Worm (Caenorhabditis elegans) whole organism, L2 larva: Measurements from ENCODE around the gene pfd-1.

Experiments
- C34F6.9 ChIP-seq: fragments of 150-350 bp; optimal IDR thresholded peaks from 2 replicates; lab custom pipeline; 2014; ENCODE audit warnings: missing biosample characterization, missing genetic modification characterization
- R02D3.7 ChIP-seq: fragments of 150-350 bp; optimal IDR thresholded peaks from 2 replicates; lab custom pipeline; 2014; ENCODE audit warnings: missing biosample characterization, missing genetic modification characterization
- Y55F3AM.14 ChIP-seq: fragments of 200-800 bp; sonication (Bioruptor generic); optimal IDR thresholded peaks from 2 replicates; lab custom pipeline; 2018; ENCODE audit warnings: mild to moderate bottlenecking, missing genetic modification characterization, missing compliant biosample characterization
- alr-1 ChIP-seq: fragments of 150-350 bp; optimal IDR thresholded peaks from 2 replicates; lab custom pipeline; 2014; ENCODE audit warnings: missing biosample characterization, missing genetic modification characterization
- aly-2 ChIP-seq: fragments of 150-350 bp; optimal IDR thresholded peaks from 2 replicates; lab custom pipeline; 2014; ENCODE audit warnings: missing biosample characterization, missing genetic modification characterization
- ceh-16 ChIP-seq: fragments of 150-350 bp; optimal IDR thresholded peaks from 2 replicates; lab custom pipeline; 2014; ENCODE audit warnings: missing biosample characterization, missing genetic modification characterization
- ceh-82 ChIP-seq: fragments of 150-350 bp; optimal IDR thresholded peaks from 2 replicates; lab custom pipeline; 2014; ENCODE audit warnings: missing biosample characterization, missing genetic modification characterization
- dmd-4 ChIP-seq: sonication (generic microtip); optimal IDR thresholded peaks from 2 replicates; lab custom pipeline; 2017; ENCODE audit warnings: missing biosample characterization, missing genetic modification characterization
- egl-27 ChIP-seq: sonication (generic microtip); optimal IDR thresholded peaks from 3 replicates; lab custom pipeline; 2017; ENCODE audit warnings: missing biosample characterization, missing genetic modification reagents, missing genetic modification characterization
- elt-1 ChIP-seq: fragments of 150-350 bp; optimal IDR thresholded peaks from 2 replicates; lab custom pipeline; 2014; ENCODE audit warnings: missing biosample characterization, missing genetic modification characterization
- elt-3 ChIP-seq: sonication (generic microtip); optimal IDR thresholded peaks from 2 replicates; lab custom pipeline; 2017; ENCODE audit warnings: missing biosample characterization, missing genetic modification characterization
- gmeb-1 ChIP-seq: fragments of 150-350 bp; optimal IDR thresholded peaks from 2 replicates; lab custom pipeline; 2014; ENCODE audit warnings: missing biosample characterization, missing genetic modification characterization
- lin-11 ChIP-seq: fragments of 150-350 bp; sonication (generic microtip); optimal IDR thresholded peaks from 2 replicates; lab custom pipeline; 2014; ENCODE audit warnings: missing biosample characterization, missing genetic modification characterization, inconsistent platforms, mixed read lengths
- lin-13 ChIP-seq: fragments of 150-350 bp; optimal IDR thresholded peaks from 2 replicates; lab custom pipeline; 2014; ENCODE audit warnings: missing biosample characterization, missing genetic modification reagents, missing genetic modification characterization
- lin-39 ChIP-seq: fragments of 150-350 bp; optimal IDR thresholded peaks from 2 replicates; lab custom pipeline; 2014; ENCODE audit warnings: missing biosample characterization, missing genetic modification reagents, missing genetic modification characterization
- lsy-2 ChIP-seq, 2 experiments: fragments of 150-350 bp in 1 of 2; sonication (generic microtip) in 1 of 2; optimal IDR thresholded peaks; 2 replicates each; lab custom pipeline; 2014 to 2017; ENCODE audit warnings: missing biosample characterization in 2 of 2, missing genetic modification characterization in 2 of 2
- mbf-1 ChIP-seq: sonication (generic microtip); optimal IDR thresholded peaks from 2 replicates; lab custom pipeline; 2017; ENCODE audit warnings: missing biosample characterization, missing genetic modification characterization
- mdl-1 ChIP-seq, 2 experiments: fragments of 150-350 bp in 1 of 2; sonication (generic microtip) in 1 of 2; optimal IDR thresholded peaks; 2 replicates each; lab custom pipeline; 2017; ENCODE audit warnings: missing biosample characterization in 2 of 2, missing genetic modification characterization in 2 of 2
- nhr-10 ChIP-seq: sonication (generic microtip); optimal IDR thresholded peaks from 2 replicates; lab custom pipeline; 2017; ENCODE audit warnings: missing biosample characterization, missing genetic modification characterization
- nhr-11 ChIP-seq: fragments of 150-350 bp; optimal IDR thresholded peaks from 2 replicates; lab custom pipeline; 2014; ENCODE audit warnings: missing biosample characterization, missing genetic modification characterization
- nhr-12 ChIP-seq: fragments of 150-350 bp; optimal IDR thresholded peaks from 2 replicates; lab custom pipeline; 2014; ENCODE audit warnings: missing biosample characterization, missing genetic modification characterization
- nhr-129 ChIP-seq: fragments of 150-350 bp; optimal IDR thresholded peaks from 2 replicates; lab custom pipeline; 2014; ENCODE audit warnings: missing biosample characterization, missing genetic modification characterization
- nhr-23 ChIP-seq: fragments of 150-350 bp; optimal IDR thresholded peaks from 2 replicates; lab custom pipeline; 2014; ENCODE audit warnings: missing biosample characterization, missing genetic modification reagents, missing genetic modification characterization
- nhr-237 ChIP-seq: fragments of 150-350 bp; optimal IDR thresholded peaks from 2 replicates; lab custom pipeline; 2014; ENCODE audit warnings: missing biosample characterization, missing genetic modification characterization
- nhr-6 ChIP-seq: fragments of 150-350 bp; optimal IDR thresholded peaks from 2 replicates; lab custom pipeline; 2014; ENCODE audit warnings: missing biosample characterization, missing genetic modification characterization
- nhr-77 ChIP-seq: fragments of 150-350 bp; optimal IDR thresholded peaks from 2 replicates; lab custom pipeline; 2014; ENCODE audit warnings: missing biosample characterization, missing genetic modification characterization
- peb-1 ChIP-seq: fragments of 150-350 bp; optimal IDR thresholded peaks from 2 replicates; lab custom pipeline; 2014; ENCODE audit warnings: missing biosample characterization, missing genetic modification characterization
- sem-4 ChIP-seq: fragments of 150-350 bp; optimal IDR thresholded peaks from 2 replicates; lab custom pipeline; 2014; ENCODE audit warnings: missing biosample characterization, missing genetic modification reagents, missing genetic modification characterization
- skn-1 ChIP-seq: sonication (generic microtip); optimal IDR thresholded peaks from 2 replicates; lab custom pipeline; 2017; ENCODE audit warnings: missing biosample characterization, missing genetic modification characterization
- sma-3 ChIP-seq: sonication (generic microtip); optimal IDR thresholded peaks from 2 replicates; lab custom pipeline; 2016; ENCODE audit warnings: missing genetic modification reagents, missing genetic modification characterization, missing compliant biosample characterization
- sma-9 ChIP-seq, 2 experiments: fragments of 150-350 bp in 1 of 2; sonication (generic microtip) in 1 of 2; optimal IDR thresholded peaks; 2 replicates each; lab custom pipeline; 2014 to 2016; ENCODE audit warnings: missing genetic modification characterization in 2 of 2, mild to moderate bottlenecking in 1 of 2, missing biosample characterization in 1 of 2, missing compliant biosample characterization in 1 of 2, missing genetic modification reagents in 1 of 2, moderate library complexity in 1 of 2
- snpc-4 ChIP-seq: fragments of 150-350 bp; optimal IDR thresholded peaks from 2 replicates; lab custom pipeline; 2014; ENCODE audit warnings: missing biosample characterization, missing genetic modification characterization
- unc-39 ChIP-seq: fragments of 150-350 bp; optimal IDR thresholded peaks from 2 replicates; lab custom pipeline; 2014; ENCODE audit warnings: missing biosample characterization, missing genetic modification characterization
- unc-55 ChIP-seq: fragments of 150-350 bp; sonication (generic microtip); optimal IDR thresholded peaks from 3 replicates; lab custom pipeline; 2014; ENCODE audit warnings: missing biosample characterization, missing genetic modification reagents, missing genetic modification characterization

pfd-1 gene

DNA sequence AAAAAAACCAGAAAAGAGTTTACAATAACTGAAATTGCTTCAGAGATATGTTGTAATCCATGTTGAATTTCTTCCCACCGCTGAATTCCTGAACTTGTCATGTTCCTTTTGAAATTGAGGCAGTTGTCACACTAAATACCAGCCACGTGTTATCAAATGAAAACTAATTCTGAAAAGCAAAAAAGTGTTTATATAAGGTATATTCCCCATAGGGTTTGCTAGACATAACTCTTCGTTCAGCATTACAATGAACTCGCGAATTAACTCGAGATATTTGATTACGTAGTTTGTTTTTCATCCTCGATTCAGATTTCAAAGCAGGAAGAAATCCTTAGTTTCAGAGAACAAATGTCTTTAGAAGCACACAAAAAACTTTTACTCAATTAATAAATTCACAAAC is 49.6 kb upstream of the pfd-1 start, which contains the start of gene str-3:
TSS of gene str-3 (minus strand) at position 101 of the 400 bp plus-strand sequence.
- TF ChIP-seq dmd-4 (tag; lab: Kevin White, UChicago), result no peak
- no peak for TF ChIP-seq lin-39 (tag; lab: Kevin White, UChicago)
- no peak for TF ChIP-seq egl-27 (tag; lab: Kevin White, UChicago)
- no peak for TF ChIP-seq nhr-77 (tag; lab: Kevin White, UChicago)
- no peak for TF ChIP-seq ceh-16 (tag; lab: Kevin White, UChicago)
- TF ChIP-seq elt-1 (tag; lab: Kevin White, UChicago), result no peak
- TF ChIP-seq alr-1 (tag; lab: Kevin White, UChicago), result no peak
- no peak for TF ChIP-seq lin-13
- TF ChIP-seq sem-4, result no peak
- TF ChIP-seq peb-1 (tag; lab: Kevin White, UChicago), result no peak
- no peak for TF ChIP-seq nhr-23
- no peak for TF ChIP-seq mbf-1 (tag; lab: Kevin White, UChicago)
- TF ChIP-seq Y55F3AM.14, result no peak
- TF ChIP-seq aly-2 (tag; lab: Kevin White, UChicago), result no peak
- no peak for TF ChIP-seq sma-3 (GFP tag; lab: Kevin White, UChicago)
- TF ChIP-seq unc-39, result no peak

DNA sequence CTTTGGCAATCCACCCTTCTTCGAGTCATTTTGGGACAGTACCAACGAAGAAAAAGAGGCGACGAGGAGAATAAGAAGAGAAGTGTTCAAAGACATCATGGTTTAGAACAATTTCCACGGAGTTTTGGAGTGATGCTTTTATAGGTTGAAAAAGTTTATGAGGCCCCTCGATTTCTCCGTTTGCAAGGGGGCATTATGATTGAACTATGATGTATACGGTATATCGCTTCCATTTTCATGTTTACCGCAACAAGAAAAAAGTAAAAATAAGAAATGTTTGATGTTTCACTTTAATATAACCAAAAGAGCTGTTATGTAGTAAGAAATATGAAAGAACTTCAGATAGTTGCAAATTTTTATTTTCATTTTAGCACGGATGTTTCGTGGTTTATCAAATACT is 48.5 kb upstream of the pfd-1 start, which contains the start of gene srlf-18:
TSS of gene srlf-18 (minus strand) at position 101 of the 400 bp plus-strand sequence.
- TF ChIP-seq unc-55 (GFP tag; lab: Kevin White, UChicago), result no peak
- no peak for TF ChIP-seq Y55F3AM.14
- TF ChIP-seq C34F6.9 (tag; lab: Kevin White, UChicago), result no peak
- TF ChIP-seq lin-39 (tag; lab: Kevin White, UChicago), result no peak
- TF ChIP-seq elt-3 (tag; lab: Kevin White, UChicago), result no peak
- TF ChIP-seq R02D3.7 (tag; lab: Kevin White, UChicago), result no peak
- no peak for TF ChIP-seq nhr-11
- TF ChIP-seq ceh-16 (tag; lab: Kevin White, UChicago), result no peak
- no peak for TF ChIP-seq alr-1 (tag; lab: Kevin White, UChicago)
- no peak for TF ChIP-seq nhr-12
- no peak for TF ChIP-seq peb-1 (tag; lab: Kevin White, UChicago)
- no peak for TF ChIP-seq sem-4
- TF ChIP-seq lin-11 (tag; lab: Kevin White, UChicago), result no peak
- TF ChIP-seq egl-27 (tag; lab: Kevin White, UChicago), result no peak
- TF ChIP-seq lsy-2 (tag; optimal IDR thresholded peaks at IDR 0.05; lab: Kevin White, UChicago), result no peak
- TF ChIP-seq ceh-82 (tag; lab: Kevin White, UChicago), result no peak
- TF ChIP-seq nhr-237 (tag; lab: Kevin White, UChicago), result no peak
- TF ChIP-seq, all 48 proteins: peak for 0

ce11 chrIV:11102608-11103007 is 47.3 kb upstream of the pfd-1 start, which contains the start of gene srlf-17:
TSS of gene srlf-17 (minus strand) at chrIV:11102708.
- no peak for TF ChIP-seq nhr-23
- no peak for TF ChIP-seq peb-1 (tag; lab: Kevin White, UChicago)
- TF ChIP-seq nhr-6 (tag; lab: Kevin White, UChicago), result no peak
- no peak for TF ChIP-seq sma-9 (GFP tag; optimal IDR thresholded peaks at IDR 0.05; lab: Kevin White, UChicago)
- no peak for TF ChIP-seq sma-9 (tag; optimal IDR thresholded peaks at IDR 0.05; lab: Kevin White, UChicago)
- TF ChIP-seq nhr-129 (tag; lab: Kevin White, UChicago), result no peak
- TF ChIP-seq nhr-237 (tag; lab: Kevin White, UChicago), result no peak
- TF ChIP-seq sem-4, result no peak
- no peak for TF ChIP-seq lin-39 (tag; lab: Kevin White, UChicago)
- TF ChIP-seq skn-1, result no peak
- TF ChIP-seq snpc-4 (tag; lab: Kevin White, UChicago), result no peak
- TF ChIP-seq gmeb-1, result no peak
- no peak for TF ChIP-seq R02D3.7 (tag; lab: Kevin White, UChicago)
- no peak for TF ChIP-seq mdl-1 (tag; optimal IDR thresholded peaks at IDR 0.05; lab: Kevin White, UChicago)
- TF ChIP-seq nhr-77 (tag; lab: Kevin White, UChicago), result no peak
- TF ChIP-seq sma-3 (GFP tag; lab: Kevin White, UChicago), result no peak
- no peak for TF ChIP-seq ceh-82 (tag; lab: Kevin White, UChicago)
- TF ChIP-seq unc-39, result no peak
- no peak for TF ChIP-seq lin-13

ce11 chrIV:11103501-11103900 is 46.4 kb upstream of the pfd-1 start:
- TF ChIP-seq nhr-23 (no peak), nhr-6 (tag; lab: Kevin White, UChicago) (no peak), nhr-10 (tag; lab: Kevin White, UChicago) (no peak), snpc-4 (tag; lab: Kevin White, UChicago) (no peak), sma-9 (GFP tag; optimal IDR thresholded peaks at IDR 0.05; lab: Kevin White, UChicago) (no peak), sma-9 (tag; optimal IDR thresholded peaks at IDR 0.05; lab: Kevin White, UChicago) (no peak), sma-3 (GFP tag; lab: Kevin White, UChicago) (no peak), dmd-4 (tag; lab: Kevin White, UChicago) (no peak)
